Fruit fly (Drosophila melanogaster): ENCODE data around the gene Gr93b.

The Gr93b gene

dm6 chr3R:21862137-21862850 is 18.7 kb upstream of the Gr93b start (continued):
- TF ChIP-seq CTCF (GFP tag; optimal IDR thresholded peaks at IDR 0.05): peak; percentile 19
- peak; percentile 85 for TF ChIP-seq CG12299 (tag; optimal IDR thresholded peaks at IDR 0.05)
- peak; percentile 46 for TF ChIP-seq lab (GFP tag; optimal IDR thresholded peaks at IDR 0.05)
- peak; percentile 59; the same call in 1 of the 2 replicates for TF ChIP-seq CG14014 (GFP tag; IDR thresholded peaks at IDR 0.05)
- TF ChIP-seq klu (GFP tag; IDR thresholded peaks at IDR 0.05): no peak
- peak; percentile 54 for TF ChIP-seq tio (GFP tag; optimal IDR thresholded peaks at IDR 0.05)
- TF ChIP-seq bab2 (GFP tag; optimal IDR thresholded peaks at IDR 0.05): peak; percentile 43
- TF ChIP-seq mld (GFP tag; IDR thresholded peaks at IDR 0.05; ENCODE audit: partially characterized antibody): no peak
- TF ChIP-seq NC2β (GFP tag; optimal IDR thresholded peaks at IDR 0.05): peak; percentile 52
- TF ChIP-seq CG2129 (GFP tag; IDR thresholded peaks at IDR 0.05; ENCODE audit: partially characterized antibody): no peak
- peak; percentile 87 for TF ChIP-seq CG13424 (tag; optimal IDR thresholded peaks at IDR 0.05)
- TF ChIP-seq aop (GFP tag; IDR thresholded peaks at IDR 0.05): 0 out of 2 replicates have a peak, but pooled peaks have one; percentile 42
- peak; percentile 17; the same call in 1 of the 2 replicates for TF ChIP-seq CG6272 (GFP tag; IDR thresholded peaks at IDR 0.05)
- TF ChIP-seq CG9215 (GFP tag; IDR thresholded peaks at IDR 0.05): no peak
- peak; percentile 90 for TF ChIP-seq CG30403 (GFP tag; optimal IDR thresholded peaks at IDR 0.05)
- peak; percentile 16 for TF ChIP-seq CG3065 (GFP tag; optimal IDR thresholded peaks at IDR 0.05)
- no peak for TF ChIP-seq nom (GFP tag; optimal IDR thresholded peaks at IDR 0.05)
- peak; percentile 74 for TF ChIP-seq Blimp-1 (GFP tag; optimal IDR thresholded peaks at IDR 0.05)
- peak; percentile 86 for TF ChIP-seq Awh (GFP tag; IDR thresholded peaks at IDR 0.05)
- no peak for TF ChIP-seq Neu2 (GFP tag; optimal IDR thresholded peaks at IDR 0.05; ENCODE audit: borderline replicate concordance)
- TF ChIP-seq da (GFP tag; optimal IDR thresholded peaks at IDR 0.05): no peak
- no peak for TF ChIP-seq pfk (GFP tag; optimal IDR thresholded peaks at IDR 0.05)
- no peak for TF ChIP-seq ERR (GFP tag; optimal IDR thresholded peaks at IDR 0.05)
- peak; percentile 31 for TF ChIP-seq CG18476 (GFP tag; optimal IDR thresholded peaks at IDR 0.05)
- no peak for TF ChIP-seq bigmax (GFP tag; optimal IDR thresholded peaks at IDR 0.05)
- TF ChIP-seq CG10543 (GFP tag; optimal IDR thresholded peaks at IDR 0.05): no peak
- TF ChIP-seq Nf-YC (tag; optimal IDR thresholded peaks at IDR 0.05): peak; percentile 13
- peak; percentile 74 for TF ChIP-seq sisA (GFP tag; IDR thresholded peaks at IDR 0.05)
- TF ChIP-seq so (GFP tag; IDR thresholded peaks at IDR 0.05): peak; percentile 74; the same call in 1 of the 3 replicates
- no peak for TF ChIP-seq Trl (optimal IDR thresholded peaks at IDR 0.05)
- TF ChIP-seq Trl (GFP tag; optimal IDR thresholded peaks at IDR 0.05): peak; percentile 58
- peak; percentile 85 for TF ChIP-seq CG12219 (GFP tag; optimal IDR thresholded peaks at IDR 0.05)
- peak; percentile 3 for TF ChIP-seq CG18599 (GFP tag; optimal IDR thresholded peaks at IDR 0.05)
- peak; percentile 57 for TF ChIP-seq CG30431 (GFP tag; optimal IDR thresholded peaks at IDR 0.05)
- no peak for TF ChIP-seq CG7928 (GFP tag; optimal IDR thresholded peaks at IDR 0.05)
- peak; percentile 90 for TF ChIP-seq ara (GFP tag; IDR thresholded peaks at IDR 0.05)
- peak; percentile 11 for TF ChIP-seq CG8089 (GFP tag; optimal IDR thresholded peaks at IDR 0.05)
- TF ChIP-seq PHDP (tag; optimal IDR thresholded peaks at IDR 0.05): peak; percentile 84
- peak; percentile 59 for TF ChIP-seq tin (GFP tag; optimal IDR thresholded peaks at IDR 0.05)
- TF ChIP-seq CG32772 (GFP tag; IDR thresholded peaks at IDR 0.05): peak; percentile 73
- peak; percentile 65 for TF ChIP-seq CG6689 (GFP tag; IDR thresholded peaks at IDR 0.05)
- no peak for TF ChIP-seq Dref (GFP tag; IDR thresholded peaks at IDR 0.05)
- TF ChIP-seq Doc3 (GFP tag; IDR thresholded peaks at IDR 0.05; ENCODE audit: partially characterized antibody): no peak
- no peak for TF ChIP-seq CG7963 (GFP tag; IDR thresholded peaks at IDR 0.05; ENCODE audit: partially characterized antibody)
- TF ChIP-seq twi (tag; optimal IDR thresholded peaks at IDR 0.05): peak; percentile 59
- peak; percentile 80 for TF ChIP-seq sens-2 (GFP tag; IDR thresholded peaks at IDR 0.05)
- peak in 1 of 2 experiments; percentile 95 for TF ChIP-seq bsh (GFP tag; optimal IDR thresholded peaks at IDR 0.05)
- TF ChIP-seq CG31224 (GFP tag; IDR thresholded peaks at IDR 0.05): no peak
- TF ChIP-seq lola (GFP tag; optimal IDR thresholded peaks at IDR 0.05): peak in 1 of 3 experiments; percentile 91
- TF ChIP-seq CG17829 (tag; optimal IDR thresholded peaks at IDR 0.05): peak; percentile 93
